Fruit fly (Drosophila melanogaster) whole organism: Measurements from ENCODE around the gene Golgin104.

Experiments
- CG8478 ChIP-seq: fragments of >200 bp; optimal IDR thresholded peaks from 2 replicates; lab custom pipeline; 2018; ENCODE audit warnings: inconsistent platforms
- Dll ChIP-seq: fragments of >200 bp; optimal IDR thresholded peaks from 2 replicates; lab custom pipeline; 2017
- EcR ChIP-seq, 2 experiments: fragments of >200 bp; optimal IDR thresholded peaks; 2 replicates each; lab custom pipeline; 2017; ENCODE audit warnings: missing biosample characterization in 2 of 2, missing genetic modification characterization in 2 of 2, missing genetic modification reagents in 2 of 2
- pan ChIP-seq: fragments of >200 bp; optimal IDR thresholded peaks from 2 replicates; lab custom pipeline; 2017
- psq ChIP-seq: fragments of >200 bp; optimal IDR thresholded peaks from 2 replicates; lab custom pipeline; 2017
- usp ChIP-seq: fragments of >200 bp; optimal IDR thresholded peaks from 2 replicates; lab custom pipeline; 2017; ENCODE audit warnings: missing biosample characterization, missing genetic modification characterization, mixed read lengths

Golgin104 gene

dm6 chr3L:16384145-16384705 is 32.5 kb upstream of the Golgin104 start:
- TF ChIP-seq CG8478 (lab: Kevin White, UChicago) (no peak), Dll (lab: Kevin White, UChicago) (no peak)

- no peak for TF ChIP-seq Dll (lab: Kevin White, UChicago)
Observed at dm6 chr3L:16383056-16383455, 31.3 kb upstream of the Golgin104 start.

dm6 chr3L:16381184-16381797 is 29.5 kb upstream of the Golgin104 start, which contains the start of gene Agpat4:
Gene Agpat4, minus strand, starts transcription at chr3L:16381570.
- no peak for TF ChIP-seq Dll (lab: Kevin White, UChicago)
- TF ChIP-seq psq (lab: Kevin White, UChicago), result no peak
- TF ChIP-seq EcR (GFP tag; optimal IDR thresholded peaks at IDR 0.05; lab: Kevin White, UChicago), result no peak
- no peak for TF ChIP-seq usp
- TF ChIP-seq pan (lab: Kevin White, UChicago), result no peak
- no peak for TF ChIP-seq CG8478 (lab: Kevin White, UChicago)

- TF ChIP-seq EcR (GFP tag; optimal IDR thresholded peaks at IDR 0.05; lab: Kevin White, UChicago) (no peak), Dll (lab: Kevin White, UChicago) (no peak), psq (lab: Kevin White, UChicago) (no peak), CG8478 (lab: Kevin White, UChicago) (no peak), pan (lab: Kevin White, UChicago) (no peak), usp (no peak)
Observed at dm6 chr3L:16380770-16381169, 29.0 kb upstream of the Golgin104 start.

dm6 chr3L:16377768-16378764 is 26.3 kb upstream of the Golgin104 start, which contains the start of gene roq:
Gene roq, minus strand, starts transcription at chr3L:16378566.
- TF ChIP-seq Dll (lab: Kevin White, UChicago) (no peak), CG8478 (lab: Kevin White, UChicago) (peak; percentile 9)

dm6 chr3L:16369526-16369925 is 17.8 kb upstream of the Golgin104 start, which contains the start of gene CG18814:
Gene CG18814, plus strand, starts transcription at chr3L:16369826.
- TF ChIP-seq psq (lab: Kevin White, UChicago) (no peak), EcR (GFP tag; optimal IDR thresholded peaks at IDR 0.05; lab: Kevin White, UChicago) (no peak), Dll (lab: Kevin White, UChicago) (no peak), CG8478 (lab: Kevin White, UChicago) (no peak), pan (lab: Kevin White, UChicago) (no peak), usp (no peak)

dm6 chr3L:16368199-16368598 is 16.4 kb upstream of the Golgin104 start, which contains the start of gene CG4842:
Gene CG4842, plus strand, starts transcription at chr3L:16368389.
- TF ChIP-seq psq (lab: Kevin White, UChicago), result no peak
- TF ChIP-seq EcR (GFP tag; optimal IDR thresholded peaks at IDR 0.05; lab: Kevin White, UChicago), result no peak
- no peak for TF ChIP-seq usp
- no peak for TF ChIP-seq Dll (lab: Kevin White, UChicago)
- no peak for TF ChIP-seq CG8478 (lab: Kevin White, UChicago)
- TF ChIP-seq pan (lab: Kevin White, UChicago), result no peak

- TF ChIP-seq psq (lab: Kevin White, UChicago), result no peak
- no peak for TF ChIP-seq usp
- TF ChIP-seq Dll (lab: Kevin White, UChicago), result no peak
- no peak for TF ChIP-seq EcR (GFP tag; optimal IDR thresholded peaks at IDR 0.05; lab: Kevin White, UChicago)
- no peak for TF ChIP-seq CG8478 (lab: Kevin White, UChicago)
- TF ChIP-seq pan (lab: Kevin White, UChicago), result no peak
Observed at dm6 chr3L:16367240-16367639, 15.5 kb upstream of the Golgin104 start, which contains the start of gene Cpr72Ec. Gene Cpr72Ec, minus strand, starts transcription at chr3L:16367340.

dm6 chr3L:16364599-16364998 is 12.8 kb upstream of the Golgin104 start, which contains the start of gene Cpr72Eb:
Gene Cpr72Eb, plus strand, starts transcription at chr3L:16364899.
- no peak for TF ChIP-seq EcR (GFP tag; optimal IDR thresholded peaks at IDR 0.05; lab: Kevin White, UChicago)
- TF ChIP-seq psq (lab: Kevin White, UChicago), result no peak
- no peak for TF ChIP-seq usp
- TF ChIP-seq Dll (lab: Kevin White, UChicago), result no peak
- TF ChIP-seq pan (lab: Kevin White, UChicago), result no peak
- TF ChIP-seq CG8478 (lab: Kevin White, UChicago), result no peak

- TF ChIP-seq Dll (lab: Kevin White, UChicago), result no peak
- no peak for TF ChIP-seq EcR (GFP tag; optimal IDR thresholded peaks at IDR 0.05; lab: Kevin White, UChicago)
- no peak for TF ChIP-seq psq (lab: Kevin White, UChicago)
- no peak for TF ChIP-seq pan (lab: Kevin White, UChicago)
- no peak for TF ChIP-seq usp
- TF ChIP-seq CG8478 (lab: Kevin White, UChicago), result no peak
Observed at dm6 chr3L:16364182-16364581, 12.4 kb upstream of the Golgin104 start.

dm6 chr3L:16362119-16362653 is 10.4 kb upstream of the Golgin104 start, which contains the start of gene Cpr72Ea:
Gene Cpr72Ea, plus strand, starts transcription at chr3L:16362603.
- TF ChIP-seq pan (lab: Kevin White, UChicago) (no peak), CG8478 (lab: Kevin White, UChicago) (no peak), usp (no peak), psq (lab: Kevin White, UChicago) (no peak), EcR (GFP tag; optimal IDR thresholded peaks at IDR 0.05; lab: Kevin White, UChicago) (no peak), Dll (lab: Kevin White, UChicago) (no peak)
